Fruit fly (Drosophila melanogaster) whole organism, embryonic: ENCODE measurements around the gene CG1847.
A peak's percentile ranks its signal among the peaks of the same experiment; 100 is the strongest.

Experiments
- CG10654 ChIP-seq: fragments of 200-800 bp; sonication (Bioruptor generic); optimal IDR thresholded peaks from 2 replicates; lab custom pipeline; 2016; ENCODE audit warnings: missing biosample characterization, missing genetic modification characterization
- CG11456 ChIP-seq: fragments of 200-800 bp; sonication (Bioruptor generic); IDR thresholded peaks from 3 replicates; pipeline ENCODE4 v1.3.6; 2022; ENCODE audit warnings: missing biosample characterization, missing genetic modification characterization
- CG11560 ChIP-seq: fragments of 200-800 bp; sonication (Bioruptor generic); IDR thresholded peaks from 3 replicates; pipeline ENCODE4 v1.3.6; 2022; ENCODE audit warnings: missing biosample characterization, missing genetic modification characterization
- CG11723 ChIP-seq: fragments of 200-800 bp; sonication (Bioruptor generic); optimal IDR thresholded peaks from 2 replicates; lab custom pipeline; 2017; ENCODE audit warnings: missing biosample characterization, mild to moderate bottlenecking, missing genetic modification characterization
- CG12744 ChIP-seq: fragments of 200-800 bp; sonication (Bioruptor generic); optimal IDR thresholded peaks from 2 replicates; lab custom pipeline; 2016; ENCODE audit warnings: missing biosample characterization, missing genetic modification characterization
- CG13287 ChIP-seq: fragments of 200-800 bp; sonication (Bioruptor generic); IDR thresholded peaks from 2 replicates; pipeline ENCODE4 v1.3.6; 2022; ENCODE audit warnings: missing biosample characterization, missing genetic modification characterization; ENCODE audit not compliant: partially characterized antibody
- CG13624 ChIP-seq: fragments of 200-800 bp; sonication (Bioruptor generic); optimal IDR thresholded peaks from 2 replicates; lab custom pipeline; 2016; ENCODE audit warnings: missing biosample characterization, missing genetic modification characterization
- CG16863 ChIP-seq: fragments of 200-800 bp; sonication (Bioruptor generic); optimal IDR thresholded peaks from 3 replicates; lab custom pipeline; 2016; ENCODE audit warnings: missing biosample characterization, missing genetic modification characterization
- CG17385 ChIP-seq: fragments of 200-800 bp; sonication (Bioruptor generic); optimal IDR thresholded peaks from 3 replicates; lab custom pipeline; 2018; ENCODE audit warnings: missing biosample characterization, mild to moderate bottlenecking, missing genetic modification characterization
- CG18619 ChIP-seq: fragments of 200-800 bp; sonication (Bioruptor generic); optimal IDR thresholded peaks from 3 replicates; lab custom pipeline; 2017; ENCODE audit warnings: missing biosample characterization, mild to moderate bottlenecking, missing genetic modification characterization
- CG2116 ChIP-seq: fragments of 200-800 bp; sonication (Bioruptor generic); optimal IDR thresholded peaks from 3 replicates; lab custom pipeline; 2018; ENCODE audit warnings: missing biosample characterization, mild to moderate bottlenecking, missing genetic modification characterization
- CG2129 ChIP-seq: fragments of 200-800 bp; sonication (Bioruptor generic); IDR thresholded peaks from 2 replicates; pipeline ENCODE4 v1.3.6; 2022; ENCODE audit warnings: missing biosample characterization, missing genetic modification characterization; ENCODE audit not compliant: partially characterized antibody
- CG30020 ChIP-seq: fragments of 200-800 bp; optimal IDR thresholded peaks from 2 replicates; lab custom pipeline; 2019; ENCODE audit warnings: missing biosample characterization, mild to moderate bottlenecking, missing genetic modification characterization, moderate library complexity
- CG34224 ChIP-seq: fragments of 200-800 bp; sonication (Bioruptor generic); IDR thresholded peaks from 3 replicates; pipeline ENCODE4 v1.3.6; 2022; ENCODE audit warnings: missing biosample characterization, missing genetic modification characterization; ENCODE audit not compliant: partially characterized antibody
- CG34422 ChIP-seq: fragments of 200-800 bp; sonication (Bioruptor generic); IDR thresholded peaks from 3 replicates; pipeline ENCODE4 v1.3.6; 2022; ENCODE audit warnings: missing biosample characterization, missing genetic modification characterization
- CG4707 ChIP-seq: fragments of 200-800 bp; sonication (Bioruptor generic); optimal IDR thresholded peaks from 2 replicates; lab custom pipeline; 2018; ENCODE audit warnings: missing biosample characterization, mild to moderate bottlenecking, missing genetic modification characterization, moderate library complexity
- CG4854 ChIP-seq: fragments of 200-800 bp; sonication (Bioruptor generic); optimal IDR thresholded peaks from 2 replicates; lab custom pipeline; 2016; ENCODE audit warnings: missing biosample characterization, missing genetic modification characterization, inconsistent platforms
- CG6175 ChIP-seq: fragments of 200-800 bp; sonication (Bioruptor generic); IDR thresholded peaks from 3 replicates; pipeline ENCODE4 v1.3.6; 2022; ENCODE audit warnings: missing biosample characterization, missing genetic modification characterization
- CG6654 ChIP-seq: fragments of 200-800 bp; sonication (Bioruptor generic); optimal IDR thresholded peaks from 2 replicates; lab custom pipeline; 2017; ENCODE audit warnings: missing biosample characterization, mild to moderate bottlenecking, missing genetic modification characterization
- CG6765 ChIP-seq: fragments of 200-800 bp; sonication (Bioruptor generic); optimal IDR thresholded peaks from 3 replicates; lab custom pipeline; 2017; ENCODE audit warnings: missing biosample characterization, mild to moderate bottlenecking, missing genetic modification characterization
- CG7357 ChIP-seq: fragments of 200-800 bp; sonication (Bioruptor generic); IDR thresholded peaks from 3 replicates; pipeline ENCODE4 v1.3.6; 2022; ENCODE audit warnings: missing biosample characterization, missing genetic modification characterization
- CG7372 ChIP-seq: fragments of 200-800 bp; sonication (Bioruptor generic); IDR thresholded peaks from 2 replicates; pipeline ENCODE4 v1.3.6; 2022; ENCODE audit warnings: missing biosample characterization, missing genetic modification characterization
- CG7839 ChIP-seq: fragments of 200-800 bp; sonication (Bioruptor generic); optimal IDR thresholded peaks from 3 replicates; lab custom pipeline; 2018; ENCODE audit warnings: missing biosample characterization, mild to moderate bottlenecking, missing genetic modification characterization, moderate library complexity
- CG8359 ChIP-seq: fragments of 200-800 bp; sonication (Bioruptor generic); optimal IDR thresholded peaks from 2 replicates; lab custom pipeline; 2017; ENCODE audit warnings: missing biosample characterization, mild to moderate bottlenecking, missing genetic modification characterization, borderline replicate concordance
- Dbx ChIP-seq: fragments of 200-800 bp; sonication (Bioruptor generic); IDR thresholded peaks from 3 replicates; pipeline ENCODE4 v1.3.6; 2022; ENCODE audit warnings: missing biosample characterization, missing genetic modification characterization
- Dip3 ChIP-seq: fragments of 200-800 bp; sonication (Bioruptor generic); optimal IDR thresholded peaks from 3 replicates; lab custom pipeline; 2016; ENCODE audit warnings: missing biosample characterization, missing genetic modification characterization
- Drgx ChIP-seq: fragments of 200-800 bp; sonication (Bioruptor generic); IDR thresholded peaks from 2 replicates; pipeline ENCODE4 v1.3.6; 2022; ENCODE audit warnings: missing biosample characterization, missing genetic modification characterization
- Fer3 ChIP-seq: fragments of 200-800 bp; sonication (Bioruptor generic); optimal IDR thresholded peaks from 2 replicates; lab custom pipeline; 2018; ENCODE audit warnings: missing biosample characterization, mild to moderate bottlenecking, missing genetic modification characterization, moderate library complexity
- HHEX ChIP-seq: fragments of 200-800 bp; sonication (Bioruptor generic); optimal IDR thresholded peaks from 3 replicates; lab custom pipeline; 2017; ENCODE audit warnings: missing biosample characterization, mild to moderate bottlenecking, missing genetic modification characterization, missing genetic modification reagents
- Hey ChIP-seq: fragments of 200-800 bp; sonication (Bioruptor generic); optimal IDR thresholded peaks from 3 replicates; lab custom pipeline; 2018; ENCODE audit warnings: missing biosample characterization, mild to moderate bottlenecking, missing genetic modification characterization
- Jarid2 ChIP-seq: fragments of 200-800 bp; sonication (Bioruptor generic); optimal IDR thresholded peaks from 3 replicates; lab custom pipeline; 2017; ENCODE audit warnings: mild to moderate bottlenecking, missing biosample characterization, missing genetic modification reagents, missing genetic modification characterization
- Lhr ChIP-seq: fragments of 200-800 bp; sonication (Bioruptor generic); optimal IDR thresholded peaks from 3 replicates; lab custom pipeline; 2017; ENCODE audit warnings: mild to moderate bottlenecking, missing biosample characterization, missing genetic modification reagents, missing genetic modification characterization
- Lpt ChIP-seq: fragments of >200 bp; optimal IDR thresholded peaks from 2 replicates; lab custom pipeline; 2018; ENCODE audit warnings: missing biosample characterization, missing genetic modification characterization
- Nf-YC ChIP-seq: fragments of 200-800 bp; optimal IDR thresholded peaks from 3 replicates; lab custom pipeline; 2019; ENCODE audit warnings: missing biosample characterization, mild to moderate bottlenecking, missing genetic modification characterization, moderate library complexity
- Opbp ChIP-seq: fragments of 200-800 bp; sonication (Bioruptor generic); IDR thresholded peaks from 3 replicates; pipeline ENCODE4 v1.3.6; 2022; ENCODE audit warnings: missing biosample characterization, missing genetic modification characterization; ENCODE audit not compliant: partially characterized antibody
- Usf ChIP-seq: fragments of 200-800 bp; sonication (Bioruptor generic); optimal IDR thresholded peaks from 2 replicates; lab custom pipeline; 2017; ENCODE audit warnings: missing genotype, missing biosample characterization, missing genetic modification characterization
- Vsx1 ChIP-seq: fragments of 200-800 bp; sonication (Bioruptor generic); optimal IDR thresholded peaks from 2 replicates; lab custom pipeline; 2017; ENCODE audit warnings: missing biosample characterization, mild to moderate bottlenecking, missing genetic modification characterization, missing genetic modification reagents
- bsh ChIP-seq, 2 experiments: fragments of 200-800 bp; sonication (Bioruptor generic); optimal IDR thresholded peaks; 2 replicates each; lab custom pipeline; 2017 to 2018; ENCODE audit warnings: mild to moderate bottlenecking in 2 of 2, missing biosample characterization in 2 of 2, missing genetic modification characterization in 2 of 2, moderate library complexity in 1 of 2
- chif ChIP-seq, 2 experiments: fragments of 200-800 bp; sonication (Bioruptor generic); optimal IDR thresholded peaks; 3 replicates each; lab custom pipeline; 2016; ENCODE audit warnings: missing biosample characterization in 2 of 2, missing genetic modification characterization in 2 of 2
- da ChIP-seq: fragments of 200-800 bp; sonication (Bioruptor generic); optimal IDR thresholded peaks from 2 replicates; lab custom pipeline; 2016; ENCODE audit warnings: missing biosample characterization, missing genetic modification characterization
- esg ChIP-seq: fragments of 200-800 bp; sonication (Bioruptor generic); conservative IDR thresholded peaks from 2 replicates; pipeline ENCODE4 v1.3.6; 2022; ENCODE audit warnings: missing biosample characterization, missing genetic modification characterization
- ftz-f1 ChIP-seq: fragments of 200-800 bp; sonication (Bioruptor generic); optimal IDR thresholded peaks from 2 replicates; lab custom pipeline; 2016; ENCODE audit warnings: missing biosample characterization, missing genetic modification characterization
- gem ChIP-seq: fragments of 200-800 bp; sonication (Bioruptor generic); optimal IDR thresholded peaks from 2 replicates; lab custom pipeline; 2019; ENCODE audit warnings: missing biosample characterization, mild to moderate bottlenecking, missing genetic modification characterization, moderate library complexity
- hb ChIP-seq: fragments of 200-800 bp; sonication (Bioruptor generic); IDR thresholded peaks from 3 replicates; pipeline ENCODE4 v1.3.6; 2022; ENCODE audit warnings: missing biosample characterization, missing genetic modification characterization; ENCODE audit not compliant: partially characterized antibody
- ken ChIP-seq: fragments of 200-800 bp; sonication (Bioruptor generic); IDR thresholded peaks from 3 replicates; pipeline ENCODE4 v1.3.6; 2022; ENCODE audit warnings: missing biosample characterization, missing genetic modification characterization
- nom ChIP-seq: fragments of 200-800 bp; sonication (Bioruptor generic); optimal IDR thresholded peaks from 2 replicates; lab custom pipeline; 2017; ENCODE audit warnings: missing biosample characterization, missing genetic modification characterization, mild to moderate bottlenecking, moderate library complexity, missing genetic modification reagents
- pb ChIP-seq: fragments of 200-800 bp; sonication (Bioruptor generic); optimal IDR thresholded peaks from 3 replicates; lab custom pipeline; 2016; ENCODE audit warnings: missing biosample characterization, missing genetic modification characterization
- rib ChIP-seq: fragments of 200-800 bp; sonication (Bioruptor generic); IDR thresholded peaks from 2 replicates; pipeline ENCODE4 v1.3.6; 2022; ENCODE audit warnings: missing biosample characterization, missing genetic modification characterization
- sd ChIP-seq: fragments of 200-800 bp; sonication (Bioruptor generic); optimal IDR thresholded peaks from 3 replicates; lab custom pipeline; 2018; ENCODE audit warnings: missing biosample characterization, mild to moderate bottlenecking, missing genetic modification characterization, moderate library complexity
- toy ChIP-seq: fragments of 200-800 bp; sonication (Bioruptor generic); IDR thresholded peaks from 2 replicates; pipeline ENCODE4 v1.3.6; 2022; ENCODE audit warnings: missing biosample characterization, missing genetic modification characterization
- tup ChIP-seq: fragments of 200-800 bp; sonication (Bioruptor generic); optimal IDR thresholded peaks from 2 replicates; lab custom pipeline; 2016; ENCODE audit warnings: missing biosample characterization, mild to moderate bottlenecking, missing genetic modification characterization, moderate library complexity

Gene CG1847

DNA sequence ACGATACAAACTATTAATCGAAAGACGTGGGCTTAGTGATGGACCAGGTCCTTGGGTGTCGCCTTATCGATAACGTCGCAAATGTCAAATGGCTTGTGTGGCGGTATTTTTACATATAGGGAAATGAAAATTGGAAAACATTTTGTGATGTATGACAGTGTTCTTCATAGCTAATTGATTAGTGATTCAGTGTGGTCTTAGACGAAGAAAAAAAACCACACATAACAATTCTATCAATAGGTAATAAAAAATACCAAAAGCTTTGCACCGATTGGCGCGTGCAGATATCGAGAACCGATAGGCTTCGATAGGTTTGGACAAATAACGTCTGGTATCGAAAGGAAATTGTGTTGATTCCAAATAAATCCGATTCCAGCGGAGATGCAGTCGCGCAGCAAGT lies at the start of gene CG1847, which contains the start of gene Nrd1 (continued):
- TF ChIP-seq pb (GFP tag; lab: Kevin White, UChicago) (no peak), chif (GFP tag; optimal IDR thresholded peaks at IDR 0.05; lab: Kevin White, UChicago) (no peak), CG11456 (GFP tag; lab: Robert Waterston, UW) (no peak), da (GFP tag; lab: Kevin White, UChicago) (no peak), CG16863 (GFP tag; lab: Kevin White, UChicago) (no peak), CG13287 (GFP tag; lab: Robert Waterston, UW) (peak; percentile 88), CG7357 (GFP tag; lab: Robert Waterston, UW) (no peak), CG13624 (GFP tag; lab: Kevin White, UChicago) (no peak), sd (tag; lab: Kevin White, UChicago) (no peak), CG34422 (GFP tag; lab: Robert Waterston, UW) (peak; percentile 13; the same call in 1 of the 3 replicates), gem (tag; lab: Kevin White, UChicago) (no peak), CG30020 (peak; percentile 61), CG6175 (GFP tag; lab: Robert Waterston, UW) (no peak), Lhr (GFP tag; lab: Kevin White, UChicago) (no peak), CG7839 (tag; lab: Kevin White, UChicago) (no peak), Vsx1 (GFP tag; lab: Kevin White, UChicago) (no peak), rib (GFP tag; lab: Robert Waterston, UW) (no peak), CG8359 (no peak), Dip3 (GFP tag; lab: Kevin White, UChicago) (no peak), Dbx (no peak), CG7372 (no peak), nom (no peak), CG17385 (GFP tag; lab: Kevin White, UChicago) (no peak), CG11723 (no peak), Usf (GFP tag; lab: Kevin White, UChicago) (no peak), Lpt (GFP tag; lab: Kevin White, UChicago) (no peak), Nf-YC (tag; lab: Kevin White, UChicago) (no peak), ftz-f1 (no peak), bsh (GFP tag; optimal IDR thresholded peaks at IDR 0.05; lab: Kevin White, UChicago) (no peak), CG4707 (no peak), hb (GFP tag; lab: Robert Waterston, UW) (peak; percentile 84; the same call in 2 of the 3 replicates), CG4854 (GFP tag; lab: Kevin White, UChicago) (no peak), ken (GFP tag; lab: Robert Waterston, UW) (no peak), toy (GFP tag; lab: Robert Waterston, UW) (no peak), esg (GFP tag; lab: Robert Waterston, UW) (no peak), CG6654 (GFP tag; lab: Kevin White, UChicago) (no peak), Drgx (GFP tag; lab: Robert Waterston, UW) (no peak), CG2129 (0 out of 2 replicates have a peak, but pooled peaks have one; percentile 36), CG10654 (GFP tag; lab: Kevin White, UChicago) (no peak), Hey (tag; lab: Kevin White, UChicago) (no peak), tup (GFP tag; lab: Kevin White, UChicago) (no peak), CG34224 (peak; percentile 86), Opbp (GFP tag; lab: Robert Waterston, UW) (peak; percentile 53; the same call in 1 of the 3 replicates), CG11560 (tag; lab: Robert Waterston, UW) (no peak), CG18619 (GFP tag; lab: Kevin White, UChicago) (no peak), Jarid2 (no peak), Fer3 (tag; lab: Kevin White, UChicago) (no peak), CG6765 (GFP tag; lab: Kevin White, UChicago) (no peak), HHEX (GFP tag; lab: Kevin White, UChicago) (no peak), CG2116 (GFP tag; lab: Kevin White, UChicago) (peak; percentile 82), CG12744 (GFP tag; lab: Kevin White, UChicago) (no peak)
